Worm (Caenorhabditis elegans) whole organism, L2 larva: ENCODE data around the gene M106.8.
A peak's percentile ranks its signal among the peaks of the same experiment; 100 is the strongest.

Experiments
- C34F6.9 ChIP-seq: fragments of 150-350 bp; optimal IDR thresholded peaks from 2 replicates; lab custom pipeline; 2014; ENCODE audit warnings: missing biosample characterization, missing genetic modification characterization
- F13H6.1 ChIP-seq: sonication (generic microtip); optimal IDR thresholded peaks from 2 replicates; lab custom pipeline; 2016; ENCODE audit warnings: missing genetic modification characterization, missing compliant biosample characterization
- R02D3.7 ChIP-seq: fragments of 150-350 bp; optimal IDR thresholded peaks from 2 replicates; lab custom pipeline; 2014; ENCODE audit warnings: missing biosample characterization, missing genetic modification characterization
- Y55F3AM.14 ChIP-seq: fragments of 200-800 bp; sonication (Bioruptor generic); optimal IDR thresholded peaks from 2 replicates; lab custom pipeline; 2018; ENCODE audit warnings: mild to moderate bottlenecking, missing genetic modification characterization, missing compliant biosample characterization
- ZK546.5 ChIP-seq: sonication (generic microtip); optimal IDR thresholded peaks from 2 replicates; lab custom pipeline; 2017; ENCODE audit warnings: missing biosample characterization, missing genetic modification characterization
- alr-1 ChIP-seq: fragments of 150-350 bp; optimal IDR thresholded peaks from 2 replicates; lab custom pipeline; 2014; ENCODE audit warnings: missing biosample characterization, missing genetic modification characterization
- aly-2 ChIP-seq: fragments of 150-350 bp; optimal IDR thresholded peaks from 2 replicates; lab custom pipeline; 2014; ENCODE audit warnings: missing biosample characterization, missing genetic modification characterization
- ama-1 ChIP-seq: fragments of 150-350 bp; optimal IDR thresholded peaks from 2 replicates; lab custom pipeline; 2018; ENCODE audit warnings: inconsistent platforms
- blmp-1 ChIP-seq: sonication (generic microtip); optimal IDR thresholded peaks from 2 replicates; lab custom pipeline; 2017; ENCODE audit warnings: missing genetic modification characterization, mild to moderate bottlenecking, missing compliant biosample characterization, antibody characterized with exemption, moderate library complexity; ENCODE audit not compliant: insufficient read depth
- ceh-16 ChIP-seq: fragments of 150-350 bp; optimal IDR thresholded peaks from 2 replicates; lab custom pipeline; 2014; ENCODE audit warnings: missing biosample characterization, missing genetic modification characterization
- ceh-82 ChIP-seq: fragments of 150-350 bp; optimal IDR thresholded peaks from 2 replicates; lab custom pipeline; 2014; ENCODE audit warnings: missing biosample characterization, missing genetic modification characterization
- crh-2 ChIP-seq: sonication (generic microtip); optimal IDR thresholded peaks from 2 replicates; lab custom pipeline; 2017; ENCODE audit warnings: missing biosample characterization, missing genetic modification characterization
- dmd-4 ChIP-seq: sonication (generic microtip); optimal IDR thresholded peaks from 2 replicates; lab custom pipeline; 2017; ENCODE audit warnings: missing biosample characterization, missing genetic modification characterization
- egl-27 ChIP-seq: sonication (generic microtip); optimal IDR thresholded peaks from 3 replicates; lab custom pipeline; 2017; ENCODE audit warnings: missing biosample characterization, missing genetic modification reagents, missing genetic modification characterization
- elt-1 ChIP-seq: fragments of 150-350 bp; optimal IDR thresholded peaks from 2 replicates; lab custom pipeline; 2014; ENCODE audit warnings: missing biosample characterization, missing genetic modification characterization
- fos-1 ChIP-seq: fragments of 150-350 bp; optimal IDR thresholded peaks from 2 replicates; lab custom pipeline; 2014; ENCODE audit warnings: missing biosample characterization, missing genetic modification characterization
- gmeb-1 ChIP-seq: fragments of 150-350 bp; optimal IDR thresholded peaks from 2 replicates; lab custom pipeline; 2014; ENCODE audit warnings: missing biosample characterization, missing genetic modification characterization
- lin-11 ChIP-seq: fragments of 150-350 bp; sonication (generic microtip); optimal IDR thresholded peaks from 2 replicates; lab custom pipeline; 2014; ENCODE audit warnings: missing biosample characterization, missing genetic modification characterization, inconsistent platforms, mixed read lengths
- lin-13 ChIP-seq: fragments of 150-350 bp; optimal IDR thresholded peaks from 2 replicates; lab custom pipeline; 2014; ENCODE audit warnings: missing biosample characterization, missing genetic modification reagents, missing genetic modification characterization
- lsy-2 ChIP-seq, 2 experiments: fragments of 150-350 bp in 1 of 2; sonication (generic microtip) in 1 of 2; optimal IDR thresholded peaks; 2 replicates each; lab custom pipeline; 2014 to 2017; ENCODE audit warnings: missing biosample characterization in 2 of 2, missing genetic modification characterization in 2 of 2
- mbf-1 ChIP-seq: sonication (generic microtip); optimal IDR thresholded peaks from 2 replicates; lab custom pipeline; 2017; ENCODE audit warnings: missing biosample characterization, missing genetic modification characterization
- mdl-1 ChIP-seq, 2 experiments: fragments of 150-350 bp in 1 of 2; sonication (generic microtip) in 1 of 2; optimal IDR thresholded peaks; 2 replicates each; lab custom pipeline; 2017; ENCODE audit warnings: missing biosample characterization in 2 of 2, missing genetic modification characterization in 2 of 2
- nhr-10 ChIP-seq: sonication (generic microtip); optimal IDR thresholded peaks from 2 replicates; lab custom pipeline; 2017; ENCODE audit warnings: missing biosample characterization, missing genetic modification characterization
- nhr-12 ChIP-seq: fragments of 150-350 bp; optimal IDR thresholded peaks from 2 replicates; lab custom pipeline; 2014; ENCODE audit warnings: missing biosample characterization, missing genetic modification characterization
- nhr-129 ChIP-seq: fragments of 150-350 bp; optimal IDR thresholded peaks from 2 replicates; lab custom pipeline; 2014; ENCODE audit warnings: missing biosample characterization, missing genetic modification characterization
- nhr-21 ChIP-seq: fragments of 150-350 bp; optimal IDR thresholded peaks from 2 replicates; lab custom pipeline; 2014; ENCODE audit warnings: missing biosample characterization, missing genetic modification characterization
- nhr-237 ChIP-seq: fragments of 150-350 bp; optimal IDR thresholded peaks from 2 replicates; lab custom pipeline; 2014; ENCODE audit warnings: missing biosample characterization, missing genetic modification characterization
- nhr-25 ChIP-seq: fragments of 150-350 bp; sonication (generic microtip); optimal IDR thresholded peaks from 3 replicates; lab custom pipeline; 2014; ENCODE audit warnings: missing biosample characterization, missing genetic modification characterization
- nhr-6 ChIP-seq: fragments of 150-350 bp; optimal IDR thresholded peaks from 2 replicates; lab custom pipeline; 2014; ENCODE audit warnings: missing biosample characterization, missing genetic modification characterization
- nhr-77 ChIP-seq: fragments of 150-350 bp; optimal IDR thresholded peaks from 2 replicates; lab custom pipeline; 2014; ENCODE audit warnings: missing biosample characterization, missing genetic modification characterization
- sem-4 ChIP-seq: fragments of 150-350 bp; optimal IDR thresholded peaks from 2 replicates; lab custom pipeline; 2014; ENCODE audit warnings: missing biosample characterization, missing genetic modification reagents, missing genetic modification characterization
- skn-1 ChIP-seq: sonication (generic microtip); optimal IDR thresholded peaks from 2 replicates; lab custom pipeline; 2017; ENCODE audit warnings: missing biosample characterization, missing genetic modification characterization
- sma-3 ChIP-seq: sonication (generic microtip); optimal IDR thresholded peaks from 2 replicates; lab custom pipeline; 2016; ENCODE audit warnings: missing genetic modification reagents, missing genetic modification characterization, missing compliant biosample characterization
- sma-9 ChIP-seq, 2 experiments: fragments of 150-350 bp in 1 of 2; sonication (generic microtip) in 1 of 2; optimal IDR thresholded peaks; 2 replicates each; lab custom pipeline; 2014 to 2016; ENCODE audit warnings: missing genetic modification characterization in 2 of 2, mild to moderate bottlenecking in 1 of 2, missing biosample characterization in 1 of 2, missing compliant biosample characterization in 1 of 2, missing genetic modification reagents in 1 of 2, moderate library complexity in 1 of 2
- snpc-4 ChIP-seq: fragments of 150-350 bp; optimal IDR thresholded peaks from 2 replicates; lab custom pipeline; 2014; ENCODE audit warnings: missing biosample characterization, missing genetic modification characterization
- unc-39 ChIP-seq: fragments of 150-350 bp; optimal IDR thresholded peaks from 2 replicates; lab custom pipeline; 2014; ENCODE audit warnings: missing biosample characterization, missing genetic modification characterization
- unc-55 ChIP-seq: fragments of 150-350 bp; sonication (generic microtip); optimal IDR thresholded peaks from 3 replicates; lab custom pipeline; 2014; ENCODE audit warnings: missing biosample characterization, missing genetic modification reagents, missing genetic modification characterization
- unc-62 ChIP-seq: fragments of 150-350 bp; optimal IDR thresholded peaks from 2 replicates; lab custom pipeline; 2014; ENCODE audit warnings: missing biosample characterization, missing genetic modification reagents, missing genetic modification characterization
- zag-1 ChIP-seq: fragments of 150-350 bp; optimal IDR thresholded peaks from 2 replicates; lab custom pipeline; 2014; ENCODE audit warnings: missing biosample characterization, missing genetic modification characterization
- ztf-1 ChIP-seq: fragments of 200-800 bp; sonication (Bioruptor generic); conservative IDR thresholded peaks from 2 replicates; pipeline ENCODE4 v1.3.6; 2022; ENCODE audit warnings: missing genetic modification characterization, missing compliant biosample characterization
- ztf-11 ChIP-seq: sonication (generic microtip); optimal IDR thresholded peaks from 2 replicates; lab custom pipeline; 2017; ENCODE audit warnings: missing biosample characterization, missing genetic modification characterization

M106.8 gene

ce11 chrII:10851110-10851509 lies 7.7 kb upstream of the M106.8 start (continued):
- TF ChIP-seq C34F6.9, result peak; percentile 95
- no peak for TF ChIP-seq R02D3.7 (tag; lab: Kevin White, UChicago)
- TF ChIP-seq lsy-2 (tag; optimal IDR thresholded peaks at IDR 0.05; lab: Kevin White, UChicago), result peak; percentile 22 to 78
- TF ChIP-seq fos-1 (tag; lab: Kevin White, UChicago), result peak; percentile 72
- TF ChIP-seq snpc-4 (tag; lab: Kevin White, UChicago), result peak; percentile 69
- TF ChIP-seq blmp-1 (tag; lab: Kevin White, UChicago), result peak; percentile 47
- TF ChIP-seq lin-11 (tag; lab: Kevin White, UChicago), result no peak
- peak; percentile 82 for TF ChIP-seq sma-3 (GFP tag; lab: Kevin White, UChicago)
- peak; percentile 89 for TF ChIP-seq crh-2 (tag; lab: Kevin White, UChicago)
- TF ChIP-seq ZK546.5 (tag; lab: Kevin White, UChicago), result no peak
- TF ChIP-seq mbf-1, result no peak
- peak in 1 of 2 experiments; percentile 44 for TF ChIP-seq mdl-1 (tag; optimal IDR thresholded peaks at IDR 0.05; lab: Kevin White, UChicago)
- no peak for TF ChIP-seq skn-1 (tag; lab: Kevin White, UChicago)
- no peak for TF ChIP-seq elt-1 (tag; lab: Kevin White, UChicago)
- peak; percentile 87 for TF ChIP-seq nhr-25
- no peak for TF ChIP-seq ceh-82 (tag; lab: Kevin White, UChicago)
- no peak for TF ChIP-seq ztf-11 (tag; lab: Kevin White, UChicago)

- TF ChIP-seq dmd-4, result no peak
- TF ChIP-seq nhr-6, result no peak
- TF ChIP-seq sem-4 (tag; lab: Kevin White, UChicago), result no peak
- TF ChIP-seq egl-27 (tag; lab: Kevin White, UChicago), result no peak
- no peak for TF ChIP-seq nhr-237
- no peak for TF ChIP-seq zag-1 (tag; lab: Kevin White, UChicago)
- TF ChIP-seq, all 48 proteins: peak for 0
These were observed 6.5 kb upstream of the M106.8 start, which contains the start of gene M106.2 for ce11 chrII:10849903-10850302. TSS of gene M106.2 (minus strand) at chrII:10850003.

- TF ChIP-seq ama-1, result no peak
- no peak for TF ChIP-seq nhr-10
- no peak for TF ChIP-seq mdl-1 (tag; optimal IDR thresholded peaks at IDR 0.05; lab: Kevin White, UChicago)
- TF ChIP-seq F13H6.1 (tag; lab: Kevin White, UChicago), result no peak
- no peak for TF ChIP-seq sma-3 (GFP tag; lab: Kevin White, UChicago)
- TF ChIP-seq zag-1 (tag; lab: Kevin White, UChicago), result no peak
- no peak for TF ChIP-seq blmp-1 (tag; lab: Kevin White, UChicago)
- no peak for TF ChIP-seq R02D3.7 (tag; lab: Kevin White, UChicago)
- TF ChIP-seq alr-1 (tag; lab: Kevin White, UChicago), result no peak
- no peak for TF ChIP-seq sma-9 (GFP tag; optimal IDR thresholded peaks at IDR 0.05; lab: Kevin White, UChicago)
- no peak for TF ChIP-seq sma-9 (tag; optimal IDR thresholded peaks at IDR 0.05; lab: Kevin White, UChicago)
- no peak for TF ChIP-seq unc-55 (GFP tag; lab: Kevin White, UChicago)
- no peak for TF ChIP-seq unc-62 (GFP tag; lab: Kevin White, UChicago)
- no peak for TF ChIP-seq ceh-82 (tag; lab: Kevin White, UChicago)
- TF ChIP-seq ztf-1 (GFP tag; lab: Robert Waterston, UW), result no peak
- no peak for TF ChIP-seq nhr-77 (tag; lab: Kevin White, UChicago)
- no peak for TF ChIP-seq ceh-16 (tag; lab: Kevin White, UChicago)
- TF ChIP-seq nhr-21 (tag; lab: Kevin White, UChicago), result no peak
- TF ChIP-seq nhr-237, result no peak
- no peak for TF ChIP-seq sem-4 (tag; lab: Kevin White, UChicago)
These were observed 3.6 kb upstream of the M106.8 start for ce11 chrII:10847057-10847456.

ce11 chrII:10840067-10840466 lies 3.4 kb downstream of the M106.8 start:
- no peak for TF ChIP-seq nhr-12 (tag; lab: Kevin White, UChicago)
- TF ChIP-seq lin-11 (tag; lab: Kevin White, UChicago), result peak; percentile 53
- peak; percentile 81 for TF ChIP-seq crh-2 (tag; lab: Kevin White, UChicago)
- TF ChIP-seq ama-1, result no peak
- no peak for TF ChIP-seq aly-2 (tag; lab: Kevin White, UChicago)
- TF ChIP-seq R02D3.7 (tag; lab: Kevin White, UChicago), result peak; percentile 24
- TF ChIP-seq fos-1 (tag; lab: Kevin White, UChicago), result peak; percentile 59
- peak; percentile 79 for TF ChIP-seq C34F6.9
- TF ChIP-seq ceh-16 (tag; lab: Kevin White, UChicago), result peak; percentile 11
- peak; percentile 48 for TF ChIP-seq egl-27 (tag; lab: Kevin White, UChicago)
- peak; percentile 28 for TF ChIP-seq blmp-1 (tag; lab: Kevin White, UChicago)
- TF ChIP-seq nhr-21 (tag; lab: Kevin White, UChicago), result peak; percentile 87
- TF ChIP-seq Y55F3AM.14, result peak; percentile 74
- peak; percentile 59 for TF ChIP-seq nhr-25
- TF ChIP-seq ztf-11 (tag; lab: Kevin White, UChicago), result no peak
- no peak for TF ChIP-seq nhr-237
- no peak for TF ChIP-seq skn-1 (tag; lab: Kevin White, UChicago)
- TF ChIP-seq sem-4 (tag; lab: Kevin White, UChicago), result peak; percentile 41
- peak; percentile 12 to 40 for TF ChIP-seq mdl-1 (tag; optimal IDR thresholded peaks at IDR 0.05; lab: Kevin White, UChicago)
- no peak for TF ChIP-seq nhr-77 (tag; lab: Kevin White, UChicago)
- peak; percentile 78 for TF ChIP-seq sma-3 (GFP tag; lab: Kevin White, UChicago)
- TF ChIP-seq gmeb-1 (tag; lab: Kevin White, UChicago), result peak; percentile 79
- TF ChIP-seq elt-1 (tag; lab: Kevin White, UChicago), result no peak
- peak; percentile 81 for TF ChIP-seq sma-9 (GFP tag; optimal IDR thresholded peaks at IDR 0.05; lab: Kevin White, UChicago)
- TF ChIP-seq sma-9 (tag; optimal IDR thresholded peaks at IDR 0.05; lab: Kevin White, UChicago), result no peak
- peak; percentile 74 for TF ChIP-seq lin-13
- no peak for TF ChIP-seq dmd-4
- TF ChIP-seq zag-1 (tag; lab: Kevin White, UChicago), result peak; percentile 45
- no peak for TF ChIP-seq unc-39 (tag; lab: Kevin White, UChicago)
- peak; percentile 75 for TF ChIP-seq snpc-4 (tag; lab: Kevin White, UChicago)
- TF ChIP-seq lsy-2 (tag; optimal IDR thresholded peaks at IDR 0.05; lab: Kevin White, UChicago), result peak; percentile 63 to 82
- TF ChIP-seq unc-55 (GFP tag; lab: Kevin White, UChicago), result peak; percentile 47
- peak; percentile 91 for TF ChIP-seq nhr-129
- TF ChIP-seq unc-62 (GFP tag; lab: Kevin White, UChicago), result no peak
